Fruit fly (Drosophila melanogaster) whole organism, embryonic: ENCODE data around the gene CG15514.

Experiments
- Bgb ChIP-seq: fragments of 200-800 bp; sonication (Bioruptor generic); IDR thresholded peaks from 2 replicates; pipeline ENCODE4 v1.3.6; 2022; ENCODE audit warnings: missing biosample characterization, missing genetic modification characterization; ENCODE audit not compliant: partially characterized antibody
- CG10209 ChIP-seq: fragments of 200-800 bp; sonication (Bioruptor generic); optimal IDR thresholded peaks from 3 replicates; lab custom pipeline; 2017; ENCODE audit warnings: missing biosample characterization, mild to moderate bottlenecking, missing genetic modification characterization, missing genetic modification reagents
- CG1024 ChIP-seq: fragments of 200-800 bp; sonication (Bioruptor generic); IDR thresholded peaks from 2 replicates; pipeline ENCODE4 v1.3.6; 2022; ENCODE audit warnings: missing biosample characterization, missing genetic modification characterization
- CG10366 ChIP-seq: fragments of 200-800 bp; sonication (Bioruptor generic); IDR thresholded peaks from 2 replicates; pipeline ENCODE4 v1.3.6; 2022; ENCODE audit warnings: missing biosample characterization, missing genetic modification characterization
- CG11093 ChIP-seq: fragments of 200-800 bp; sonication (Bioruptor generic); IDR thresholded peaks from 3 replicates; pipeline ENCODE4 v1.3.6; 2022; ENCODE audit warnings: missing biosample characterization, missing genetic modification characterization
- CG15514 ChIP-seq: fragments of 200-800 bp; sonication (Bioruptor generic); optimal IDR thresholded peaks from 3 replicates; lab custom pipeline; 2017; ENCODE audit warnings: missing biosample characterization, missing genetic modification characterization, mild to moderate bottlenecking, moderate library complexity, missing genetic modification reagents
- CG15696 ChIP-seq: fragments of 200-800 bp; sonication (Bioruptor generic); optimal IDR thresholded peaks from 2 replicates; lab custom pipeline; 2019; ENCODE audit warnings: missing biosample characterization, mild to moderate bottlenecking, missing genetic modification characterization, moderate library complexity
- CG2116 ChIP-seq: fragments of 200-800 bp; sonication (Bioruptor generic); optimal IDR thresholded peaks from 3 replicates; lab custom pipeline; 2018; ENCODE audit warnings: missing biosample characterization, mild to moderate bottlenecking, missing genetic modification characterization
- CG2712 ChIP-seq: fragments of 200-800 bp; optimal IDR thresholded peaks from 3 replicates; lab custom pipeline; 2019; ENCODE audit warnings: missing biosample characterization, mild to moderate bottlenecking, missing genetic modification characterization, moderate library complexity
- CG2875 ChIP-seq: fragments of 200-800 bp; sonication (Bioruptor generic); optimal IDR thresholded peaks from 2 replicates; lab custom pipeline; 2017; ENCODE audit warnings: missing biosample characterization, mild to moderate bottlenecking, missing genetic modification characterization, missing genetic modification reagents
- CG31224 ChIP-seq: fragments of 200-800 bp; sonication (Bioruptor generic); IDR thresholded peaks from 2 replicates; pipeline ENCODE4 v1.3.6; 2022; ENCODE audit warnings: missing biosample characterization, missing genetic modification characterization
- CG3281 ChIP-seq: fragments of 200-800 bp; sonication (Bioruptor generic); optimal IDR thresholded peaks from 3 replicates; lab custom pipeline; 2017; ENCODE audit warnings: missing biosample characterization, mild to moderate bottlenecking, missing genetic modification characterization
- CG34224 ChIP-seq: fragments of 200-800 bp; sonication (Bioruptor generic); IDR thresholded peaks from 3 replicates; pipeline ENCODE4 v1.3.6; 2022; ENCODE audit warnings: missing biosample characterization, missing genetic modification characterization; ENCODE audit not compliant: partially characterized antibody
- CG6175 ChIP-seq: fragments of 200-800 bp; sonication (Bioruptor generic); IDR thresholded peaks from 3 replicates; pipeline ENCODE4 v1.3.6; 2022; ENCODE audit warnings: missing biosample characterization, missing genetic modification characterization
- CG6254 ChIP-seq: fragments of 200-800 bp; sonication (Bioruptor generic); optimal IDR thresholded peaks from 3 replicates; lab custom pipeline; 2017; ENCODE audit warnings: mild to moderate bottlenecking, missing biosample characterization, missing genetic modification reagents, missing genetic modification characterization
- CG6654 ChIP-seq: fragments of 200-800 bp; sonication (Bioruptor generic); optimal IDR thresholded peaks from 2 replicates; lab custom pipeline; 2017; ENCODE audit warnings: missing biosample characterization, mild to moderate bottlenecking, missing genetic modification characterization
- CG6791 ChIP-seq: fragments of 200-800 bp; sonication (Bioruptor generic); IDR thresholded peaks from 3 replicates; pipeline ENCODE4 v1.3.6; 2022; ENCODE audit warnings: missing biosample characterization, missing genetic modification characterization; ENCODE audit not compliant: partially characterized antibody
- CG7357 ChIP-seq: fragments of 200-800 bp; sonication (Bioruptor generic); IDR thresholded peaks from 3 replicates; pipeline ENCODE4 v1.3.6; 2022; ENCODE audit warnings: missing biosample characterization, missing genetic modification characterization
- CG7839 ChIP-seq: fragments of 200-800 bp; sonication (Bioruptor generic); optimal IDR thresholded peaks from 3 replicates; lab custom pipeline; 2018; ENCODE audit warnings: missing biosample characterization, mild to moderate bottlenecking, missing genetic modification characterization, moderate library complexity
- CG9215 ChIP-seq: fragments of 200-800 bp; sonication (Bioruptor generic); IDR thresholded peaks from 2 replicates; pipeline ENCODE4 v1.3.6; 2022; ENCODE audit warnings: missing biosample characterization, missing genetic modification characterization
- Doc3 ChIP-seq: fragments of 200-800 bp; sonication (Bioruptor generic); IDR thresholded peaks from 3 replicates; pipeline ENCODE4 v1.3.6; 2022; ENCODE audit warnings: missing biosample characterization, missing genetic modification characterization; ENCODE audit not compliant: partially characterized antibody
- Elba2 ChIP-seq: fragments of 200-800 bp; sonication (Bioruptor generic); optimal IDR thresholded peaks from 3 replicates; lab custom pipeline; 2016; ENCODE audit warnings: missing biosample characterization, missing genetic modification characterization
- Hand ChIP-seq: fragments of 200-800 bp; sonication (Bioruptor generic); optimal IDR thresholded peaks from 2 replicates; lab custom pipeline; 2017; ENCODE audit warnings: mild to moderate bottlenecking, missing biosample characterization, missing genetic modification reagents, missing genetic modification characterization
- HmgD ChIP-seq: fragments of 200-800 bp; sonication (Bioruptor generic); optimal IDR thresholded peaks from 3 replicates; lab custom pipeline; 2016; ENCODE audit warnings: missing biosample characterization, missing genetic modification characterization
- Lim3 ChIP-seq: fragments of 200-800 bp; sonication (Bioruptor generic); IDR thresholded peaks from 2 replicates; pipeline ENCODE4 v1.3.6; 2022; ENCODE audit warnings: missing biosample characterization, missing genetic modification characterization
- MBD-R2 ChIP-seq: fragments of 200-800 bp; sonication (Bioruptor generic); IDR thresholded peaks from 2 replicates; pipeline ENCODE4 v1.3.6; 2022; ENCODE audit warnings: missing biosample characterization, missing genetic modification characterization
- NC2β ChIP-seq: fragments of 200-800 bp; sonication (Bioruptor generic); optimal IDR thresholded peaks from 2 replicates; lab custom pipeline; 2016; ENCODE audit warnings: missing biosample characterization, missing genetic modification characterization
- Pdp1 ChIP-seq, 2 experiments: fragments of 200-800 bp; sonication (Bioruptor generic); optimal IDR thresholded peaks; 3 replicates each; lab custom pipeline; 2016; ENCODE audit warnings: missing biosample characterization in 2 of 2, missing genetic modification characterization in 2 of 2, mild to moderate bottlenecking in 1 of 2, moderate library complexity in 1 of 2
- Side ChIP-seq: fragments of 200-800 bp; sonication (Bioruptor generic); optimal IDR thresholded peaks from 2 replicates; lab custom pipeline; 2016; ENCODE audit warnings: missing biosample characterization, missing genetic modification characterization
- Sox100B ChIP-seq: fragments of 200-800 bp; sonication (Bioruptor generic); optimal IDR thresholded peaks from 3 replicates; lab custom pipeline; 2018; ENCODE audit warnings: missing biosample characterization, mild to moderate bottlenecking, missing genetic modification characterization
- Vsx1 ChIP-seq: fragments of 200-800 bp; sonication (Bioruptor generic); optimal IDR thresholded peaks from 2 replicates; lab custom pipeline; 2017; ENCODE audit warnings: missing biosample characterization, mild to moderate bottlenecking, missing genetic modification characterization, missing genetic modification reagents
- bbx ChIP-seq: fragments of 200-800 bp; sonication (Bioruptor generic); IDR thresholded peaks from 2 replicates; pipeline ENCODE4 v1.3.6; 2022; ENCODE audit warnings: missing biosample characterization, missing genetic modification characterization; ENCODE audit not compliant: partially characterized antibody
- br ChIP-seq: fragments of >200 bp; optimal IDR thresholded peaks from 2 replicates; lab custom pipeline; 2017
- cg ChIP-seq: fragments of 200-800 bp; sonication (Bioruptor generic); optimal IDR thresholded peaks from 3 replicates; lab custom pipeline; 2019; ENCODE audit warnings: missing biosample characterization, mild to moderate bottlenecking, missing genetic modification characterization, moderate library complexity
- crol ChIP-seq: fragments of 200-800 bp; sonication (Bioruptor generic); IDR thresholded peaks from 2 replicates; pipeline ENCODE4 v1.3.6; 2022; ENCODE audit warnings: missing biosample characterization, missing genetic modification characterization
- dmrt11E ChIP-seq: fragments of 200-800 bp; sonication (Bioruptor generic); optimal IDR thresholded peaks from 3 replicates; lab custom pipeline; 2018; ENCODE audit warnings: missing biosample characterization, mild to moderate bottlenecking, missing genetic modification characterization, moderate library complexity
- en ChIP-seq: fragments of 200-800 bp; sonication (Bioruptor generic); optimal IDR thresholded peaks from 2 replicates; lab custom pipeline; 2016; ENCODE audit warnings: missing biosample characterization, missing genetic modification characterization
- gfzf ChIP-seq: fragments of 200-800 bp; sonication (Bioruptor generic); optimal IDR thresholded peaks from 2 replicates; lab custom pipeline; 2016; ENCODE audit warnings: missing biosample characterization, mild to moderate bottlenecking, missing genetic modification characterization, moderate library complexity
- kah ChIP-seq: fragments of 200-800 bp; sonication (Bioruptor generic); optimal IDR thresholded peaks from 2 replicates; lab custom pipeline; 2018; ENCODE audit warnings: missing biosample characterization, mild to moderate bottlenecking, missing genetic modification characterization
- knrl ChIP-seq: fragments of 200-800 bp; sonication (Bioruptor generic); IDR thresholded peaks from 3 replicates; pipeline ENCODE4 v1.3.6; 2022; ENCODE audit warnings: missing biosample characterization, missing genetic modification characterization; ENCODE audit not compliant: partially characterized antibody
- mirr ChIP-seq: fragments of 200-800 bp; sonication (Bioruptor generic); optimal IDR thresholded peaks from 3 replicates; lab custom pipeline; 2018; ENCODE audit warnings: missing biosample characterization, mild to moderate bottlenecking, missing genetic modification characterization
- nerfin-1 ChIP-seq: fragments of 200-800 bp; sonication (Bioruptor generic); optimal IDR thresholded peaks from 3 replicates; lab custom pipeline; 2019; ENCODE audit warnings: missing biosample characterization, mild to moderate bottlenecking, missing genetic modification characterization, moderate library complexity
- sima ChIP-seq: fragments of 200-800 bp; sonication (Bioruptor generic); optimal IDR thresholded peaks from 2 replicates; lab custom pipeline; 2016; ENCODE audit warnings: missing biosample characterization, missing genetic modification characterization
- slou ChIP-seq: fragments of 200-800 bp; sonication (Bioruptor generic); optimal IDR thresholded peaks from 3 replicates; lab custom pipeline; 2016; ENCODE audit warnings: missing biosample characterization, missing genetic modification characterization
- sna ChIP-seq: fragments of 200-800 bp; sonication (Bioruptor generic); IDR thresholded peaks from 2 replicates; pipeline ENCODE4 v1.3.6; 2022; ENCODE audit warnings: missing biosample characterization, missing genetic modification characterization; ENCODE audit not compliant: partially characterized antibody
- sqz ChIP-seq: fragments of 200-800 bp; sonication (Bioruptor generic); optimal IDR thresholded peaks from 3 replicates; lab custom pipeline; 2018; ENCODE audit warnings: missing biosample characterization, mild to moderate bottlenecking, missing genetic modification characterization
- stwl ChIP-seq: fragments of 200-800 bp; sonication (Bioruptor generic); optimal IDR thresholded peaks from 3 replicates; lab custom pipeline; 2018; ENCODE audit warnings: missing biosample characterization, mild to moderate bottlenecking, missing genetic modification characterization, moderate library complexity
- wek ChIP-seq: fragments of 200-800 bp; sonication (Bioruptor generic); optimal IDR thresholded peaks from 3 replicates; lab custom pipeline; 2018; ENCODE audit warnings: missing biosample characterization, mild to moderate bottlenecking, missing genetic modification characterization, moderate library complexity
- zen2 ChIP-seq: fragments of 200-800 bp; sonication (Bioruptor generic); IDR thresholded peaks from 3 replicates; pipeline ENCODE4 v1.3.6; 2022; ENCODE audit warnings: missing biosample characterization, missing genetic modification characterization; ENCODE audit not compliant: partially characterized antibody
- zf30C ChIP-seq: fragments of 200-800 bp; sonication (Bioruptor generic); optimal IDR thresholded peaks from 3 replicates; lab custom pipeline; 2018; ENCODE audit warnings: missing biosample characterization, mild to moderate bottlenecking, missing genetic modification characterization

CG15514 gene

dm6 chr3R:29841293-29841791 is 20.0 kb downstream of the CG15514 start, which contains the start of gene Cad99C (continued):
- TF ChIP-seq Pdp1 (GFP tag; optimal IDR thresholded peaks at IDR 0.05; lab: Kevin White, UChicago) (no peak), kah (GFP tag; lab: Kevin White, UChicago) (peak; percentile 89), sna (GFP tag; lab: Robert Waterston, UW) (0 out of 2 replicates have a peak, but pooled peaks have one; percentile 43), bbx (GFP tag; lab: Robert Waterston, UW) (peak; percentile 57), CG6654 (GFP tag; lab: Kevin White, UChicago) (no peak), CG2712 (tag; lab: Kevin White, UChicago) (no peak), MBD-R2 (peak; percentile 22; the same call in 1 of the 2 replicates), stwl (tag; lab: Kevin White, UChicago) (no peak), Doc3 (GFP tag; lab: Robert Waterston, UW) (no peak), CG2116 (GFP tag; lab: Kevin White, UChicago) (no peak), crol (GFP tag; lab: Robert Waterston, UW) (no peak), slou (GFP tag; lab: Kevin White, UChicago) (no peak), en (GFP tag; lab: Kevin White, UChicago) (no peak), nerfin-1 (tag; lab: Kevin White, UChicago) (no peak), CG6791 (peak; percentile 22; the same call in 1 of the 3 replicates), NC2β (GFP tag; lab: Kevin White, UChicago) (no peak), sqz (no peak), CG9215 (GFP tag; lab: Robert Waterston, UW) (no peak), sima (GFP tag; lab: Kevin White, UChicago) (no peak), CG31224 (GFP tag; lab: Robert Waterston, UW) (0 out of 2 replicates have a peak, but pooled peaks have one; percentile 15), Lim3 (GFP tag; lab: Robert Waterston, UW) (no peak), CG6254 (GFP tag; lab: Kevin White, UChicago) (no peak), Bgb (GFP tag; lab: Robert Waterston, UW) (peak; percentile 44; the same call in 1 of the 2 replicates), HmgD (GFP tag; lab: Kevin White, UChicago) (no peak), CG2875 (GFP tag; lab: Kevin White, UChicago) (no peak), dmrt11E (tag; lab: Kevin White, UChicago) (no peak), CG6175 (peak; percentile 86), Sox100B (no peak), zf30C (GFP tag; lab: Kevin White, UChicago) (peak; percentile 74), CG11093 (no peak), CG7839 (tag; lab: Kevin White, UChicago) (peak; percentile 5), CG7357 (GFP tag; lab: Robert Waterston, UW) (no peak), knrl (no peak), CG10209 (GFP tag; lab: Kevin White, UChicago) (no peak), CG15514 (GFP tag; lab: Kevin White, UChicago) (no peak), mirr (no peak), CG3281 (GFP tag; lab: Kevin White, UChicago) (no peak), Hand (GFP tag; lab: Kevin White, UChicago) (no peak), cg (GFP tag; lab: Kevin White, UChicago) (peak; percentile 96), Side (GFP tag; lab: Kevin White, UChicago) (peak; percentile 1), gfzf (GFP tag; lab: Kevin White, UChicago) (no peak), CG10366 (GFP tag; lab: Robert Waterston, UW) (no peak), br (no peak), Elba2 (GFP tag; lab: Kevin White, UChicago) (no peak), Vsx1 (GFP tag; lab: Kevin White, UChicago) (peak; percentile 51), CG34224 (no peak), CG1024 (no peak), CG15696 (tag; lab: Kevin White, UChicago) (no peak), zen2 (GFP tag; lab: Robert Waterston, UW) (no peak), wek (no peak)
